Worm (Caenorhabditis elegans) whole organism, L2 larva: Measurements from ENCODE around the gene B0334.13.
A peak's percentile ranks its signal among the peaks of the same experiment; 100 is the strongest.

Source experiments
- ZK546.5 ChIP-seq: sonication (generic microtip); optimal IDR thresholded peaks from 2 replicates; lab custom pipeline; 2017; ENCODE audit warnings: missing biosample characterization, missing genetic modification characterization
- fos-1 ChIP-seq: fragments of 150-350 bp; optimal IDR thresholded peaks from 2 replicates; lab custom pipeline; 2014; ENCODE audit warnings: missing biosample characterization, missing genetic modification characterization
- gmeb-1 ChIP-seq: fragments of 150-350 bp; optimal IDR thresholded peaks from 2 replicates; lab custom pipeline; 2014; ENCODE audit warnings: missing biosample characterization, missing genetic modification characterization
- nhr-10 ChIP-seq: sonication (generic microtip); optimal IDR thresholded peaks from 2 replicates; lab custom pipeline; 2017; ENCODE audit warnings: missing biosample characterization, missing genetic modification characterization
- nhr-12 ChIP-seq: fragments of 150-350 bp; optimal IDR thresholded peaks from 2 replicates; lab custom pipeline; 2014; ENCODE audit warnings: missing biosample characterization, missing genetic modification characterization
- nhr-6 ChIP-seq: fragments of 150-350 bp; optimal IDR thresholded peaks from 2 replicates; lab custom pipeline; 2014; ENCODE audit warnings: missing biosample characterization, missing genetic modification characterization
- sma-3 ChIP-seq: sonication (generic microtip); optimal IDR thresholded peaks from 2 replicates; lab custom pipeline; 2016; ENCODE audit warnings: missing genetic modification reagents, missing genetic modification characterization, missing compliant biosample characterization
- snpc-4 ChIP-seq: fragments of 150-350 bp; optimal IDR thresholded peaks from 2 replicates; lab custom pipeline; 2014; ENCODE audit warnings: missing biosample characterization, missing genetic modification characterization
- unc-39 ChIP-seq: fragments of 150-350 bp; optimal IDR thresholded peaks from 2 replicates; lab custom pipeline; 2014; ENCODE audit warnings: missing biosample characterization, missing genetic modification characterization
- ztf-4 ChIP-seq: fragments of 150-350 bp; optimal IDR thresholded peaks from 2 replicates; lab custom pipeline; 2014; ENCODE audit warnings: missing biosample characterization, missing genetic modification characterization

- TF ChIP-seq unc-39 (tag; lab: Kevin White, UChicago) (no peak), sma-3 (GFP tag; lab: Kevin White, UChicago) (peak; percentile 53), gmeb-1 (tag; lab: Kevin White, UChicago) (peak; percentile 25), nhr-12 (no peak), nhr-6 (no peak), nhr-10 (tag; lab: Kevin White, UChicago) (no peak), fos-1 (peak; percentile 81), snpc-4 (tag; lab: Kevin White, UChicago) (no peak), ZK546.5 (tag; lab: Kevin White, UChicago) (no peak), ztf-4 (tag; lab: Kevin White, UChicago) (no peak)
Observed at ce11 chrII:11472542-11472941, 15.6 kb upstream of the B0334.13 start.
